Worm (Caenorhabditis elegans) whole organism, L1 larva: ENCODE data around the gene F35G12.5.

Experiments used
- C34B4.2 ChIP-seq: sonication (generic microtip); optimal IDR thresholded peaks from 2 replicates; lab custom pipeline; 2017; ENCODE audit warnings: mild to moderate bottlenecking, missing genetic modification characterization, missing compliant biosample characterization
- aha-1 ChIP-seq: fragments of 150-350 bp; optimal IDR thresholded peaks from 2 replicates; lab custom pipeline; 2014; ENCODE audit warnings: missing biosample characterization, missing genetic modification characterization
- alr-1 ChIP-seq: fragments of 200-800 bp; sonication (Bioruptor generic); optimal IDR thresholded peaks from 2 replicates; lab custom pipeline; 2018; ENCODE audit warnings: borderline replicate concordance, mild to moderate bottlenecking, missing genetic modification characterization, missing compliant biosample characterization
- aly-2 ChIP-seq: fragments of 150-350 bp; optimal IDR thresholded peaks from 2 replicates; lab custom pipeline; 2014; ENCODE audit warnings: missing biosample characterization, missing genetic modification characterization
- ama-1 ChIP-seq: fragments of 150-350 bp; optimal IDR thresholded peaks from 2 replicates; lab custom pipeline; 2014
- ceh-8 ChIP-seq: fragments of 200-800 bp; sonication (Bioruptor generic); optimal IDR thresholded peaks from 2 replicates; lab custom pipeline; 2018; ENCODE audit warnings: mild to moderate bottlenecking, missing genetic modification characterization, moderate library complexity, missing compliant biosample characterization
- ceh-82 ChIP-seq, 3 experiments: fragments of 150-350 bp in 1 of 3; sonication (generic microtip) in 2 of 3; optimal IDR thresholded peaks; 2 replicates each; lab custom pipeline; 2014 to 2017; ENCODE audit warnings: missing biosample characterization in 3 of 3, missing genetic modification characterization in 3 of 3
- ceh-90 ChIP-seq: sonication (generic microtip); optimal IDR thresholded peaks from 2 replicates; lab custom pipeline; 2016; ENCODE audit warnings: missing genetic modification characterization, missing compliant biosample characterization
- dsc-1 ChIP-seq: sonication (generic microtip); optimal IDR thresholded peaks from 2 replicates; lab custom pipeline; 2016; ENCODE audit warnings: mild to moderate bottlenecking, missing genetic modification characterization, missing compliant biosample characterization
- efl-1 ChIP-seq, 4 experiments: fragments of 150-350 bp; optimal IDR thresholded peaks in 3 of 4; peaks in 1 of 4; 1 replicate in 1 of 4; 2 replicates in 3 of 4; lab custom pipeline; 2014; ENCODE audit warnings: missing biosample characterization in 2 of 4, missing genetic modification characterization in 2 of 4, missing genetic modification reagents in 2 of 4
- egl-13 ChIP-seq: sonication (generic microtip); optimal IDR thresholded peaks from 2 replicates; lab custom pipeline; 2016; ENCODE audit warnings: missing genotype, missing genetic modification reagents, missing genetic modification characterization, missing compliant biosample characterization
- elt-3 ChIP-seq, 6 experiments: fragments of 150-350 bp in 1 of 6; sonication (generic microtip); optimal IDR thresholded peaks; 2 replicates each; lab custom pipeline; 2017 to 2018; ENCODE audit warnings: missing biosample characterization in 6 of 6, missing genetic modification characterization in 6 of 6, inconsistent platforms in 1 of 6
- fkh-10 ChIP-seq: sonication (generic microtip); optimal IDR thresholded peaks from 2 replicates; lab custom pipeline; 2017; ENCODE audit warnings: missing biosample characterization, missing genetic modification reagents, missing genetic modification characterization
- hlh-17 ChIP-seq: fragments of 200-800 bp; sonication (Bioruptor generic); optimal IDR thresholded peaks from 2 replicates; lab custom pipeline; 2018; ENCODE audit warnings: missing genetic modification characterization, mild to moderate bottlenecking, missing compliant biosample characterization, moderate library complexity, borderline replicate concordance
- hlh-4 ChIP-seq: sonication (generic microtip); optimal IDR thresholded peaks from 2 replicates; lab custom pipeline; 2016; ENCODE audit warnings: mild to moderate bottlenecking, missing genetic modification characterization, missing compliant biosample characterization
- hpl-2 ChIP-seq: fragments of 150-350 bp; optimal IDR thresholded peaks from 2 replicates; lab custom pipeline; 2014; ENCODE audit warnings: missing biosample characterization, missing genetic modification reagents, missing genetic modification characterization
- irx-1 ChIP-seq: sonication (generic microtip); optimal IDR thresholded peaks from 2 replicates; lab custom pipeline; 2016; ENCODE audit warnings: missing genetic modification characterization, missing compliant biosample characterization
- lin-13 ChIP-seq: fragments of 150-350 bp; optimal IDR thresholded peaks from 2 replicates; lab custom pipeline; 2014; ENCODE audit warnings: missing biosample characterization, missing genetic modification reagents, missing genetic modification characterization
- lin-14 ChIP-seq: fragments of 200-800 bp; sonication (Bioruptor generic); optimal IDR thresholded peaks from 2 replicates; lab custom pipeline; 2018; ENCODE audit warnings: mild to moderate bottlenecking, missing genetic modification characterization, moderate library complexity, missing compliant biosample characterization
- lin-15B ChIP-seq: fragments of 150-350 bp; sonication (generic microtip); optimal IDR thresholded peaks from 3 replicates; lab custom pipeline; 2014; ENCODE audit warnings: missing biosample characterization, missing genetic modification characterization
- lin-39 ChIP-seq: fragments of 150-350 bp; optimal IDR thresholded peaks from 2 replicates; lab custom pipeline; 2014; ENCODE audit warnings: missing biosample characterization, missing genetic modification reagents, missing genetic modification characterization
- lsy-2 ChIP-seq, 2 experiments: fragments of 150-350 bp; optimal IDR thresholded peaks; 2 replicates each; lab custom pipeline; 2014; ENCODE audit warnings: missing biosample characterization in 2 of 2, missing genetic modification characterization in 2 of 2
- mdl-1 ChIP-seq, 2 experiments: fragments of 150-350 bp; optimal IDR thresholded peaks; 2 replicates each; lab custom pipeline; 2014 to 2017; ENCODE audit warnings: missing biosample characterization in 2 of 2, missing genetic modification characterization in 2 of 2, inconsistent platforms in 1 of 2
- nhr-11 ChIP-seq: fragments of 150-350 bp; optimal IDR thresholded peaks from 2 replicates; lab custom pipeline; 2014; ENCODE audit warnings: missing biosample characterization, missing genetic modification characterization
- nhr-12 ChIP-seq: sonication (generic microtip); optimal IDR thresholded peaks from 2 replicates; lab custom pipeline; 2017; ENCODE audit warnings: missing biosample characterization, missing genetic modification characterization
- nhr-20 ChIP-seq: sonication (generic microtip); optimal IDR thresholded peaks from 2 replicates; lab custom pipeline; 2016; ENCODE audit warnings: mild to moderate bottlenecking, missing genetic modification characterization, missing compliant biosample characterization
- nhr-237 ChIP-seq: fragments of 150-350 bp; optimal IDR thresholded peaks from 2 replicates; lab custom pipeline; 2014; ENCODE audit warnings: missing biosample characterization, missing genetic modification characterization
- nhr-28 ChIP-seq: fragments of 150-350 bp; optimal IDR thresholded peaks from 2 replicates; lab custom pipeline; 2014; ENCODE audit warnings: missing biosample characterization, missing genetic modification characterization
- nhr-47 ChIP-seq: sonication (generic microtip); optimal IDR thresholded peaks from 2 replicates; lab custom pipeline; 2016; ENCODE audit warnings: mild to moderate bottlenecking, missing genetic modification characterization, moderate library complexity, missing compliant biosample characterization
- nhr-71 ChIP-seq: sonication (generic microtip); optimal IDR thresholded peaks from 2 replicates; lab custom pipeline; 2016; ENCODE audit warnings: mild to moderate bottlenecking, missing genetic modification characterization, moderate library complexity, missing compliant biosample characterization
- nhr-85 ChIP-seq: sonication (generic microtip); peaks from one replicate; lab custom pipeline; 2016; ENCODE audit warnings: missing genetic modification characterization, inconsistent platforms, missing compliant biosample characterization
- pax-3 ChIP-seq: fragments of 200-800 bp; sonication (Bioruptor generic); optimal IDR thresholded peaks from 2 replicates; lab custom pipeline; 2018; ENCODE audit warnings: mild to moderate bottlenecking, missing genetic modification characterization, moderate library complexity, missing compliant biosample characterization
- pqm-1 ChIP-seq: sonication (generic microtip); optimal IDR thresholded peaks from 3 replicates; lab custom pipeline; 2017; ENCODE audit warnings: missing biosample characterization, missing genetic modification characterization
- rnt-1 ChIP-seq: sonication (generic microtip); optimal IDR thresholded peaks from 2 replicates; lab custom pipeline; 2016; ENCODE audit warnings: mild to moderate bottlenecking, missing genetic modification characterization, moderate library complexity, missing compliant biosample characterization
- snu-23 ChIP-seq: sonication (generic microtip); optimal IDR thresholded peaks from 2 replicates; lab custom pipeline; 2016; ENCODE audit warnings: missing genetic modification characterization, missing compliant biosample characterization
- sox-4 ChIP-seq: sonication (generic microtip); optimal IDR thresholded peaks from 2 replicates; lab custom pipeline; 2016; ENCODE audit warnings: missing genetic modification characterization, missing compliant biosample characterization
- sup-37 ChIP-seq: fragments of 200-800 bp; sonication (Bioruptor generic); optimal IDR thresholded peaks from 2 replicates; lab custom pipeline; 2018; ENCODE audit warnings: mild to moderate bottlenecking, missing genetic modification characterization, missing compliant biosample characterization
- swsn-7 ChIP-seq: sonication (generic microtip); optimal IDR thresholded peaks from 2 replicates; lab custom pipeline; 2016; ENCODE audit warnings: missing genetic modification characterization, missing compliant biosample characterization
- tlp-1 ChIP-seq: fragments of 150-350 bp; optimal IDR thresholded peaks from 2 replicates; lab custom pipeline; 2014; ENCODE audit warnings: missing biosample characterization, missing genetic modification characterization
- unc-30 ChIP-seq: sonication (generic microtip); optimal IDR thresholded peaks from 2 replicates; lab custom pipeline; 2017; ENCODE audit warnings: missing biosample characterization, missing genetic modification characterization
- unc-86 ChIP-seq: sonication (generic microtip); optimal IDR thresholded peaks from 2 replicates; lab custom pipeline; 2016; ENCODE audit warnings: missing genetic modification characterization, missing compliant biosample characterization
- unc-98 ChIP-seq: fragments of 200-800 bp; sonication (Bioruptor generic); IDR thresholded peaks from 2 replicates; pipeline ENCODE4 v1.3.6; 2022; ENCODE audit warnings: missing genetic modification characterization, missing compliant biosample characterization
- xbp-1 ChIP-seq: sonication (generic microtip); optimal IDR thresholded peaks from 2 replicates; lab custom pipeline; 2016; ENCODE audit warnings: missing genetic modification characterization, missing compliant biosample characterization
- zip-4 ChIP-seq: fragments of 200-800 bp; sonication (Bioruptor generic); optimal IDR thresholded peaks from 2 replicates; lab custom pipeline; 2018; ENCODE audit warnings: mild to moderate bottlenecking, missing genetic modification characterization, moderate library complexity, missing compliant biosample characterization
- ztf-11 ChIP-seq, 2 experiments: sonication (generic microtip); optimal IDR thresholded peaks; 2 replicates each; lab custom pipeline; 2016 to 2017; ENCODE audit warnings: missing genetic modification characterization in 2 of 2, missing biosample characterization in 1 of 2, missing compliant biosample characterization in 1 of 2
- ztf-4 ChIP-seq: fragments of 150-350 bp; optimal IDR thresholded peaks from 2 replicates; lab custom pipeline; 2014; ENCODE audit warnings: missing biosample characterization, missing genetic modification characterization

Gene F35G12.5

DNA sequence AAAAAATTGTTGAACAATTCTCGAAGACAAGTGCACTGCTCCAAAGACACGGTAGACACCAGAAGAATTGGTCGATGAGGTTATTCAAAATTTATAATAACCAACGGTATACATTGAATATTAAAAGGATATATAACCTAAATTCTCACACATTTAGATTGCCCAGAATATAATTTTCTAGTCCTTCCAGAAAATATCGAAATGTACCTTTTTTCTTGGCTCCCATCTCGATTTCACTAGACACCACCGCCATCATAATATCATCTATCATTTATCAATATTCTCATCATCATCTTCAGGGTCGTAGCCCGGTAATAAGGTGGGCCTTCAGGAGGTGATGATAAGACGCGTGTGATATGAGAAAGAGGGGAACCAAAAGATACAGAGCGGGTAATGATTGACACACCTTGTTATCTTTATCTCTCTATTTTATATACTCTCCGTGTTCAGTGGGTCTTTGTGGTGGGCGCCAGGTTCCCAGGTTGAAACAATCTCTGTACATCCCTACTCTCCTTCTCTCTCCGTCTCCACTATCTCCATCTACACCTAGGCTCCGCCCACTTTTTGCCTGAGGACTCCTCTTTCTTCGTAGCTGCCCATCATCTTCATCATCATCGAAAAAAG lies 16.3 kb downstream of the F35G12.5 start, which contains the start of gene mab-21 (continued):
- TF ChIP-seq aly-2 (tag; lab: Kevin White, UChicago), result no peak
- TF ChIP-seq mdl-1 (tag; optimal IDR thresholded peaks at IDR 0.05; lab: Kevin White, UChicago), result peak in 1 of 2 experiments; percentile 24
- no peak for TF ChIP-seq irx-1 (tag; lab: Kevin White, UChicago)
- TF ChIP-seq hpl-2 (GFP tag; lab: Kevin White, UChicago), result no peak
- TF ChIP-seq elt-3 (tag; optimal IDR thresholded peaks at IDR 0.05; lab: Kevin White, UChicago), result peak in 5 of 6 experiments; percentile 40 to 85 (median 51)
- no peak for TF ChIP-seq nhr-28 (tag; lab: Kevin White, UChicago)
- TF ChIP-seq sox-4 (tag; lab: Kevin White, UChicago), result no peak
- TF ChIP-seq aha-1 (tag; lab: Kevin White, UChicago), result no peak
- no peak for TF ChIP-seq hlh-17 (GFP tag; lab: Kevin White, UChicago)
- peak; percentile 34 for TF ChIP-seq nhr-71
- no peak for TF ChIP-seq tlp-1 (tag; lab: Kevin White, UChicago)
- TF ChIP-seq zip-4 (GFP tag; lab: Kevin White, UChicago), result no peak
- peak; percentile 71 for TF ChIP-seq lin-14 (GFP tag; lab: Kevin White, UChicago)
- no peak for TF ChIP-seq swsn-7 (tag; lab: Kevin White, UChicago)
- TF ChIP-seq sup-37 (GFP tag; lab: Kevin White, UChicago), result no peak
- no peak for TF ChIP-seq fkh-10 (GFP tag; lab: Kevin White, UChicago)
- no peak for TF ChIP-seq C34B4.2 (tag; lab: Kevin White, UChicago)
- no peak for TF ChIP-seq unc-30 (tag; lab: Kevin White, UChicago)
- TF ChIP-seq ztf-11 (tag; optimal IDR thresholded peaks at IDR 0.05; lab: Kevin White, UChicago), result no peak
- TF ChIP-seq dsc-1 (tag; lab: Kevin White, UChicago), result no peak
- no peak for TF ChIP-seq hlh-4
- peak; percentile 47 for TF ChIP-seq rnt-1 (tag; lab: Kevin White, UChicago)
- TF ChIP-seq pax-3 (tag; lab: Kevin White, UChicago), result no peak
- no peak for TF ChIP-seq ceh-8 (GFP tag; lab: Kevin White, UChicago)
- TF ChIP-seq unc-86, result no peak
- no peak for TF ChIP-seq nhr-11
- TF ChIP-seq ama-1 (lab: Kevin White, UChicago), result no peak
- TF ChIP-seq pqm-1 (tag; lab: Kevin White, UChicago), result no peak
- no peak for TF ChIP-seq ceh-90 (tag; lab: Kevin White, UChicago)
- no peak for TF ChIP-seq ceh-82 (tag; optimal IDR thresholded peaks at IDR 0.05; lab: Kevin White, UChicago)
- TF ChIP-seq xbp-1, result no peak
- TF ChIP-seq egl-13 (tag; lab: Kevin White, UChicago), result no peak
- TF ChIP-seq nhr-85 (tag; lab: Kevin White, UChicago), result peak; percentile 3
- TF ChIP-seq nhr-237 (tag; lab: Kevin White, UChicago), result no peak
- no peak for TF ChIP-seq lin-39 (tag; lab: Kevin White, UChicago)
- peak in 1 of 2 experiments; percentile 23 for TF ChIP-seq lsy-2 (tag; optimal IDR thresholded peaks at IDR 0.05; lab: Kevin White, UChicago)
- peak in 1 of 2 experiments; percentile 5 for TF ChIP-seq efl-1 (optimal IDR thresholded peaks at IDR 0.05; lab: Kevin White, UChicago)
- TF ChIP-seq efl-1 (GFP tag; optimal IDR thresholded peaks at IDR 0.05 in 1 of 2; lab: Kevin White, UChicago), result no peak
- TF ChIP-seq nhr-20 (tag; lab: Kevin White, UChicago), result peak; percentile 9
- no peak for TF ChIP-seq unc-98 (GFP tag; lab: Robert Waterston, UW)
- TF ChIP-seq nhr-47 (tag; lab: Kevin White, UChicago), result no peak
- peak; percentile 22 for TF ChIP-seq snu-23 (GFP tag; lab: Kevin White, UChicago)
- no peak for TF ChIP-seq lin-15B (tag; lab: Kevin White, UChicago)
- no peak for TF ChIP-seq alr-1 (tag; lab: Kevin White, UChicago)
- TF ChIP-seq lin-13 (GFP tag; lab: Kevin White, UChicago), result no peak
- peak; percentile 32 for TF ChIP-seq ztf-4 (tag; lab: Kevin White, UChicago)
- TF ChIP-seq nhr-12 (tag; lab: Kevin White, UChicago), result no peak
